Worm (Caenorhabditis elegans) whole organism, L2 larva: Measurements from ENCODE around the gene F09C6.10.

Experiments used
- R02D3.7 ChIP-seq: fragments of 150-350 bp; optimal IDR thresholded peaks from 2 replicates; lab custom pipeline; 2014; ENCODE audit warnings: missing biosample characterization, missing genetic modification characterization
- ZK546.5 ChIP-seq: sonication (generic microtip); optimal IDR thresholded peaks from 2 replicates; lab custom pipeline; 2017; ENCODE audit warnings: missing biosample characterization, missing genetic modification characterization
- mbf-1 ChIP-seq: sonication (generic microtip); optimal IDR thresholded peaks from 2 replicates; lab custom pipeline; 2017; ENCODE audit warnings: missing biosample characterization, missing genetic modification characterization
- mdl-1 ChIP-seq, 2 experiments: fragments of 150-350 bp in 1 of 2; sonication (generic microtip) in 1 of 2; optimal IDR thresholded peaks; 2 replicates each; lab custom pipeline; 2017; ENCODE audit warnings: missing biosample characterization in 2 of 2, missing genetic modification characterization in 2 of 2
- nhr-11 ChIP-seq: fragments of 150-350 bp; optimal IDR thresholded peaks from 2 replicates; lab custom pipeline; 2014; ENCODE audit warnings: missing biosample characterization, missing genetic modification characterization
- nhr-129 ChIP-seq: fragments of 150-350 bp; optimal IDR thresholded peaks from 2 replicates; lab custom pipeline; 2014; ENCODE audit warnings: missing biosample characterization, missing genetic modification characterization
- nhr-25 ChIP-seq: fragments of 150-350 bp; sonication (generic microtip); optimal IDR thresholded peaks from 3 replicates; lab custom pipeline; 2014; ENCODE audit warnings: missing biosample characterization, missing genetic modification characterization
- unc-39 ChIP-seq: fragments of 150-350 bp; optimal IDR thresholded peaks from 2 replicates; lab custom pipeline; 2014; ENCODE audit warnings: missing biosample characterization, missing genetic modification characterization
- ztf-11 ChIP-seq: sonication (generic microtip); optimal IDR thresholded peaks from 2 replicates; lab custom pipeline; 2017; ENCODE audit warnings: missing biosample characterization, missing genetic modification characterization
- ztf-4 ChIP-seq: fragments of 150-350 bp; optimal IDR thresholded peaks from 2 replicates; lab custom pipeline; 2014; ENCODE audit warnings: missing biosample characterization, missing genetic modification characterization

ce11 chrV:16950036-16950435, 34.1 kb upstream of the F09C6.10 start:
- TF ChIP-seq ZK546.5 (tag; lab: Kevin White, UChicago): no peak
- TF ChIP-seq nhr-25: no peak
- TF ChIP-seq nhr-129 (tag; lab: Kevin White, UChicago): no peak
- no peak for TF ChIP-seq ztf-4
- no peak for TF ChIP-seq R02D3.7 (tag; lab: Kevin White, UChicago)
- TF ChIP-seq ztf-11 (tag; lab: Kevin White, UChicago): no peak
- no peak for TF ChIP-seq nhr-11 (tag; lab: Kevin White, UChicago)
- TF ChIP-seq unc-39 (tag; lab: Kevin White, UChicago): no peak
- TF ChIP-seq mbf-1: no peak
- TF ChIP-seq mdl-1 (tag; optimal IDR thresholded peaks at IDR 0.05; lab: Kevin White, UChicago): no peak
